Worm (Caenorhabditis elegans) whole organism, early embryonic: Measurements from ENCODE around the gene C34C12.6.

ENCODE experiments used
- B0310.2 ChIP-seq: sonication (generic microtip); optimal IDR thresholded peaks from 2 replicates; lab custom pipeline; 2016; ENCODE audit warnings: mild to moderate bottlenecking, missing genetic modification characterization, missing compliant biosample characterization
- F13C5.2 ChIP-seq: sonication (generic microtip); optimal IDR thresholded peaks from 2 replicates; lab custom pipeline; 2017; ENCODE audit warnings: mild to moderate bottlenecking, missing genetic modification characterization, inconsistent platforms, missing compliant biosample characterization
- aly-1 ChIP-seq: sonication (generic microtip); optimal IDR thresholded peaks from 2 replicates; lab custom pipeline; 2016; ENCODE audit warnings: missing genetic modification characterization, missing compliant biosample characterization
- ama-1 ChIP-seq: fragments of 150-350 bp; optimal IDR thresholded peaks from 2 replicates; lab custom pipeline; 2014
- ceh-13 ChIP-seq: fragments of 200-800 bp; sonication (Bioruptor generic); optimal IDR thresholded peaks from 2 replicates; lab custom pipeline; 2018; ENCODE audit warnings: mild to moderate bottlenecking, missing genetic modification characterization, missing compliant biosample characterization
- ceh-36 ChIP-seq: sonication (generic microtip); optimal IDR thresholded peaks from 2 replicates; lab custom pipeline; 2016; ENCODE audit warnings: missing genetic modification characterization, inconsistent platforms, missing compliant biosample characterization
- ets-7 ChIP-seq: sonication (generic microtip); optimal IDR thresholded peaks from 2 replicates; lab custom pipeline; 2016; ENCODE audit warnings: missing genotype, missing genetic modification characterization, missing compliant biosample characterization
- hmbx-1 ChIP-seq: sonication (generic microtip); optimal IDR thresholded peaks from 2 replicates; lab custom pipeline; 2016; ENCODE audit warnings: mild to moderate bottlenecking, missing genetic modification characterization, missing compliant biosample characterization
- hnd-1 ChIP-seq: sonication (generic microtip); optimal IDR thresholded peaks from 2 replicates; lab custom pipeline; 2016; ENCODE audit warnings: missing genetic modification characterization, missing compliant biosample characterization
- pes-1 ChIP-seq: fragments of 200-800 bp; sonication (Bioruptor generic); IDR thresholded peaks from 2 replicates; pipeline ENCODE4 v1.3.6; 2022; ENCODE audit warnings: missing genetic modification reagents, missing genetic modification characterization, missing compliant biosample characterization
- scrt-1 ChIP-seq: fragments of 200-800 bp; sonication (Bioruptor generic); IDR thresholded peaks from 2 replicates; pipeline ENCODE4 v1.3.6; 2022; ENCODE audit warnings: missing genetic modification characterization, missing compliant biosample characterization
- tbx-37 ChIP-seq: fragments of 200-800 bp; sonication (Bioruptor generic); conservative IDR thresholded peaks from 2 replicates; pipeline ENCODE4 v1.3.6; 2022; ENCODE audit warnings: missing genetic modification reagents, missing genetic modification characterization, missing compliant biosample characterization
- tra-4 ChIP-seq: sonication (generic microtip); optimal IDR thresholded peaks from 2 replicates; lab custom pipeline; 2017; ENCODE audit warnings: missing genetic modification characterization, missing compliant biosample characterization

DNA sequence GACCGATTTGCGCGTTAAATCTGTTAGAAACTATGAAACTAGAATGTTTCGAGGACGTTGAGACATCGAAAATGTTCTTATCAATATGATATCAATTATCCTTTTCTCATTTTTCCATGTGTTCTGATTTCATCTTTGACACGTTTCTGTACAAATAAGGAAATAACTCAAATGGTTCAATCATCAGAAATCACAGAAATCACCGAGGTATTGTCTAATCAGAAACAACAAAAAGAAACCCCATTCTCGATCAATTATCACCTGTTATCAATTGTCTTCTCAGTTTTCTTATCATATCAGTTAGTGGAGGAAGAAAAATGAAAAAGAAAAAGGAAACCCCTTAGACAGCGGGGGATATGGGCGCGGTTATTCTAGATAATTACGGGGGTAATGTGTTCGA lies 47.2 kb upstream of the C34C12.6 start:
- TF ChIP-seq aly-1 (tag; lab: Kevin White, UChicago), result no peak
- TF ChIP-seq ama-1 (lab: Kevin White, UChicago), result no peak
- no peak for TF ChIP-seq ceh-36
- TF ChIP-seq hmbx-1, result no peak
- no peak for TF ChIP-seq tra-4 (tag; lab: Kevin White, UChicago)
- no peak for TF ChIP-seq tbx-37 (GFP tag; lab: Robert Waterston, UW)
- TF ChIP-seq pes-1 (GFP tag; lab: Robert Waterston, UW), result no peak
- no peak for TF ChIP-seq scrt-1
- TF ChIP-seq F13C5.2 (tag; lab: Kevin White, UChicago), result no peak
- TF ChIP-seq ceh-13 (GFP tag; lab: Kevin White, UChicago), result no peak
- TF ChIP-seq ets-7 (tag; lab: Kevin White, UChicago), result no peak
- TF ChIP-seq B0310.2 (tag; lab: Kevin White, UChicago), result no peak
- no peak for TF ChIP-seq hnd-1 (tag; lab: Kevin White, UChicago)
